Fruit fly (Drosophila melanogaster) Kc167 (cell line): ENCODE results near the gene Acsx3.

Experiments used
- Myc ChIP-seq: fragments of >200 bp; optimal IDR thresholded peaks from 2 replicates; lab custom pipeline; 2017; ENCODE audit warnings: missing external identifiers
- Sin3A ChIP-seq: fragments of >200 bp; optimal IDR thresholded peaks from 2 replicates; lab custom pipeline; 2018; ENCODE audit warnings: missing external identifiers
- h ChIP-seq: fragments of >200 bp; optimal IDR thresholded peaks from 3 replicates; lab custom pipeline; 2018; ENCODE audit warnings: missing external identifiers
- insv ChIP-seq: fragments of >200 bp; optimal IDR thresholded peaks from 3 replicates; lab custom pipeline; 2018; ENCODE audit warnings: missing external identifiers
- psq ChIP-seq: fragments of >200 bp; optimal IDR thresholded peaks from 2 replicates; lab custom pipeline; 2017; ENCODE audit warnings: missing external identifiers
- ttk ChIP-seq: sonication (Bioruptor generic); optimal IDR thresholded peaks from 2 replicates; lab custom pipeline; 2017; ENCODE audit warnings: missing external identifiers

The Acsx3 gene

DNA sequence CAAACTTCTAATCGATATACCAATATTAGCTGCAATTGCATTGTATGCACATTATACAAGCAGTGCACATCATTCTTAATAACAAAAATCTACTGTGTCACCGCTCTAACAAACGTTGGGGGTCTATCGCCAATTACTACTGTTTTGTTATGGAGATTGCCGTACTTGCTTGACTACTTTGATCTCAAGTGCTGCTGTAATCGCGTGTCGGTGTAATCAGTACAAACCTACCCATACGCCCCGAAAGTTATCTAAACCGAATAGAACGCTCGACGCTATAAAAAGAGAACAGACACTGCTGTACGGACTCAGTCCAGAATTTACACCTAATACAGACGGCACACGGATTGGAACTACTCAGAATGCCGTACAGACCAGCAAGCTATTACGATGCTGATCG, at the start of gene Acsx3:
Gene Acsx3, plus strand, starts transcription at position 301 of the 400 bp plus-strand sequence.
- TF ChIP-seq Sin3A (lab: Kevin White, UChicago) (no peak), insv (lab: Kevin White, UChicago) (no peak), psq (lab: Kevin White, UChicago) (no peak), Myc (no peak), ttk (lab: Kevin White, UChicago) (no peak), h (lab: Kevin White, UChicago) (no peak)

- TF ChIP-seq psq (lab: Kevin White, UChicago) (no peak), insv (lab: Kevin White, UChicago) (no peak), Sin3A (lab: Kevin White, UChicago) (no peak), h (lab: Kevin White, UChicago) (no peak), ttk (lab: Kevin White, UChicago) (no peak), Myc (no peak)
Measured at dm6 chr3R:19742893-19743292, 38.2 kb upstream of the Acsx3 start.

- TF ChIP-seq Myc, result no peak
- TF ChIP-seq ttk (lab: Kevin White, UChicago), result no peak
Measured at dm6 chr3R:19773125-19773524, 7.9 kb upstream of the Acsx3 start, which contains the start of gene Acsx1L. Gene Acsx1L (minus strand): TSS chr3R:19773225.

DNA sequence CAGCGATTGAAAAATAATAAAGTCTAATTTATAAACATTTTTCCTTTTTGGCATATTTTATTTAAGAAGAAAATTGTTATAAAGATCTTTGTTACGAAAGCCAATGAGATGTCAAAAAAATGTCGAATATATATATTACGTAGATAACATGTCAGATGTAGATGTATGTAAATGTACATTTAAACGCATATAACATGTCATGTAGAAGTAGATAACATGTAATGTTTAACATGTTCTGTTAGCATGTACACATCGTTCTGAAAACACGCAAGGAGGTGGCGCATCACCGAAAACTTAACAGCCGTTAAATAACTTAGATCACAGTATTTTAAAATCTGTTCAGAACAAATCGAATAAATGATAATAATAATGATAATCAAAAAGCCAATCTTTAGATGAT, 6.9 kb upstream of the Acsx3 start:
- TF ChIP-seq ttk (lab: Kevin White, UChicago) (no peak), Sin3A (lab: Kevin White, UChicago) (no peak), insv (lab: Kevin White, UChicago) (no peak), Myc (no peak), h (lab: Kevin White, UChicago) (no peak), psq (lab: Kevin White, UChicago) (no peak)

DNA sequence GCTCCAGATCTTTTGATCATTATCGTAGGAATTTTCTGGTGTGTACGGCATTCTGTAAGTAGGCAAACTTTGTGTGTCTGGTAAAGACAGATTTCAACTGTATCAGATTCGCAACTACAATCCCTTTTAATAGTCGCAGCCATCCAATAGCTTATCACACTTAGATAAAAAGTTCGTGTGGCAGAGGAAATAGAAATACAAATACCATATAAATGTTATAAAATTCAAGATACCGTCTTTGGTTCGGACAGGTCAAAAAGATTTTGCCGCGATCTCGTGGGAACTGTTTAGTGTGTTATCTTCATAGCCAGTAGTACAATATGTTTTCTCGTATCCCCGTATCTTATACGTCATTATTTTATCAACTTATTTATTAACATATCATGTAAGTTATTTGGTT, 3.9 kb upstream of the Acsx3 start, which contains the start of gene Acsx1R:
Gene Acsx1R, minus strand, starts transcription at position 101 of the 400 bp plus-strand sequence.
- no peak for TF ChIP-seq Sin3A (lab: Kevin White, UChicago)
- TF ChIP-seq Myc, result no peak
- no peak for TF ChIP-seq ttk (lab: Kevin White, UChicago)
- no peak for TF ChIP-seq psq (lab: Kevin White, UChicago)

DNA sequence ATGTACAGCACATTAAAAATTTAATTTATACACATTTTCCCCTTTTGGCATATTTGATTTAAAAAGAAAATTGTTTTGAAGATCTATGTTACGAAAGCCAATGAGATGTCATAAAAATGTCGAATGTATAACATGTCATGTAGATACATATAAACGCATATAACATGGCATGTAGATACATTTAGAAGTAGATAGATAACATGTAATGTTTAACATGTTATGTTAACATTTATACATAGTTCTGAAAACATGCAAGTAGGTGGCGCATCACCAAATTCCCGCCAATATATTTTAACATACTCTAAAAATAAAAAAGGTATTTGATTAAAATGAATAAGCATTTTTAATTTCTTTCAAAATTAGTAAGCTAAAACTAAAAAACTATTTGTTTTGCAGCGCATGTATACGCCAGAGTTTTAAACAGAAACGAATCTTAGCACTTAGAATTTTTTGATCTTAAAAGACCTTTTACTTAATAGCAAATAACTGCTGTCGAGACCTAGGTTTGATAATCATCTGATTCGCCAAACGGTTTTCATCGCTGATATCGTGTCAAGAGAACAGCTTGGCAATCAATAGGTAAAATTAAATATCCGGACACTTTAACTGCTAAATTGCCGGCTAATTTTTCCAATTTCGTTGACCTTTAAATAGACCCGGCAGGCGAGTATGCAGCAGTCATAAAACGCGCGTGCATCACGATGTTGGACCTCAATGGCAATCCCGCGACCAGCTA, 2.8 kb upstream of the Acsx3 start, which contains the start of gene Acsx2:
Gene Acsx2, plus strand, starts transcription at position 686 of the 736 bp plus-strand sequence.
- TF ChIP-seq ttk (lab: Kevin White, UChicago), result no peak
- no peak for TF ChIP-seq insv (lab: Kevin White, UChicago)
- no peak for TF ChIP-seq Sin3A (lab: Kevin White, UChicago)
- TF ChIP-seq psq (lab: Kevin White, UChicago), result no peak
- TF ChIP-seq h (lab: Kevin White, UChicago), result no peak
- no peak for TF ChIP-seq Myc

DNA sequence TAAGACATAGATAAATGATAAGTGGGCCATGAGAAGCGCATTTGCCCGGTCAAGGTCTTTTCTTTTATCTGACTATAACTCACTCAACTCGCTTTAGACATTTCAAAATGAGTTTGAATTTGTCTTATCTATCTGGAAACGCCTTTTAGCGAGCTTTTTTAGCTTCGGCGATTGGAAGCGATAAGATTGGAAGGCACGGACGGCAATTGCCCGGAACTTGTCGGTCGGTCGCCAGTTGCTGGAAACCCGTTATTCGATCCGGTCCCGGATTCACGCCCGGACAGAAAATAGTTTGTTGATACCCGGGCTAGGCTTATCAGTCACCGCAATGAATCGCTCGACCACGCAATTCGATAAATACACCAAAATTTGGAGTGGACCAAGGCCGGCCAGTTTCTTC, 2.2 kb downstream of the Acsx3 start, which contains the start of gene Acsx4:
Gene Acsx4, plus strand, starts transcription at position 233 of the 400 bp plus-strand sequence.
- TF ChIP-seq insv (lab: Kevin White, UChicago) (no peak), psq (lab: Kevin White, UChicago) (no peak), ttk (lab: Kevin White, UChicago) (no peak)

DNA sequence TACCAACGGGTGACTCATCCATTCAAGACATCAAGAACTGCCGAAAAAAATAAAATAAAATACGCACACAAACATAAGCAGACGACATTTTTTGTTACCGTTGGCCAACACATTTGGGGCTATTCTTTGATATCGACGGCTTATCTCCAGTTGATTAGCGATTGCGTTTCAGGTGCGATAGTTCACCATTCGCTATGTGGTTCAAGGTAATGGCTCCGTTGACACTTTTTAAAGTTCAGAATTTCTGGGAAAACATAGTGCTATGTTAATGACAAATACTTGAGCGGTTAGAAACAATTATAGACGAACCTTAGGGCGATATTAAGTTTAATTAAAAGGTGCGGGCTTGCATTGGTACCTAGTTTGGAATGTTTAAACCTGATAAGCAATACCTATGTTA, 4.4 kb downstream of the Acsx3 start:
- no peak for TF ChIP-seq insv (lab: Kevin White, UChicago)
- TF ChIP-seq Sin3A (lab: Kevin White, UChicago), result no peak
- TF ChIP-seq ttk (lab: Kevin White, UChicago), result no peak
- no peak for TF ChIP-seq Myc
- TF ChIP-seq h (lab: Kevin White, UChicago), result no peak
- no peak for TF ChIP-seq psq (lab: Kevin White, UChicago)

- TF ChIP-seq ttk (lab: Kevin White, UChicago) (no peak), insv (lab: Kevin White, UChicago) (no peak), psq (lab: Kevin White, UChicago) (no peak), h (lab: Kevin White, UChicago) (no peak), Myc (no peak), Sin3A (lab: Kevin White, UChicago) (no peak)
Measured at dm6 chr3R:19788770-19789169, 7.7 kb downstream of the Acsx3 start.

DNA sequence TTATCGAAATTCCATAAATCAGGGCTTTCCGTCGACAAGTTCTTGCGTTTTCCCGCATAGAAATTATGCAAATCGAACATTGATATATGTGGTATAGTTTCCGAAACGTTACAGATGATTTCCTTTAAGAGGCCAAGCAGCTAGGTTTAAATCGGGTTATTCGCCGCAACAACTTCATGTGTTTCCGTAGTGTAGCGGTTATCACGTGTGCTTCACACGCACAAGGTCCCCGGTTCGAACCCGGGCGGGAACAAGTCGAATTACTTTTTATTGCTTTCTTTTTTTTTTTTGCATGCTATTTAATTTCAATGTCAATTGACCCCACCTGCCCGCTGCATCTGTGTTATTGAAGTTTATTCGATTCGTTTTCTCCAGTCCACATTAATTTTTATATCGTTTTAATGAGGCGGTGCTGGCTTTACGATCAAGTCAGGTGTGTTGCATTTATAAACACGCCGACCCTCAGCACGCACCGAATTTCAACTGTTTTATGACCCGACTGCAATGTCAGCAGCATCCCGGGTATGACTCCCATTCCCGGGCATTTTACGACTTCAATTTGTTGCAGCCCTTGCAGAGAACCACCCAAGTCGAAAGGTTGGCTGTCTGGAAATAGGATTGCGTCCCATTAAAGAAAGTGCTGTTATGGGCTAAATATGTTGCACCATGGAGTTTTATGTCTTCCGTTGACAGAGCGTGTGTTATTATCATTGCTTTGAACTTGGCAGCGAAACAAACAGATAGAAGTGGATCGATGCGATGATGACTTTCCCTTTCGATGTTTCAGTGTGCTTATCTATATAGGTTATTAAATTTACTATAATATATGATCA, 9.1 kb downstream of the Acsx3 start:
- TF ChIP-seq Myc (no peak), ttk (lab: Kevin White, UChicago) (no peak), h (lab: Kevin White, UChicago) (no peak), Sin3A (lab: Kevin White, UChicago) (no peak), insv (lab: Kevin White, UChicago) (no peak), psq (lab: Kevin White, UChicago) (no peak)

- TF ChIP-seq ttk (lab: Kevin White, UChicago) (no peak), insv (lab: Kevin White, UChicago) (no peak), h (lab: Kevin White, UChicago) (no peak), Sin3A (lab: Kevin White, UChicago) (no peak), psq (lab: Kevin White, UChicago) (no peak), Myc (no peak)
Measured at dm6 chr3R:19790805-19791572, 9.9 kb downstream of the Acsx3 start.
